Fruit fly (Drosophila melanogaster) whole organism: Measurements from ENCODE around the gene Gr22f.

ENCODE experiments used
- CG8478 ChIP-seq: fragments of >200 bp; optimal IDR thresholded peaks from 2 replicates; lab custom pipeline; 2018; ENCODE audit warnings: inconsistent platforms
- Dll ChIP-seq: fragments of >200 bp; optimal IDR thresholded peaks from 2 replicates; lab custom pipeline; 2017
- EcR ChIP-seq, 2 experiments: fragments of >200 bp; optimal IDR thresholded peaks; 2 replicates each; lab custom pipeline; 2017; ENCODE audit warnings: missing biosample characterization in 2 of 2, missing genetic modification characterization in 2 of 2, missing genetic modification reagents in 2 of 2
- pan ChIP-seq: fragments of >200 bp; optimal IDR thresholded peaks from 2 replicates; lab custom pipeline; 2017
- psq ChIP-seq: fragments of >200 bp; optimal IDR thresholded peaks from 2 replicates; lab custom pipeline; 2017
- usp ChIP-seq: fragments of >200 bp; optimal IDR thresholded peaks from 2 replicates; lab custom pipeline; 2017; ENCODE audit warnings: missing biosample characterization, missing genetic modification characterization, mixed read lengths

The Gr22f gene

dm6 chr2L:1740095-1740494 is 16.2 kb downstream of the Gr22f start:
- TF ChIP-seq EcR (GFP tag; optimal IDR thresholded peaks at IDR 0.05; lab: Kevin White, UChicago) (no peak), CG8478 (lab: Kevin White, UChicago) (no peak), pan (lab: Kevin White, UChicago) (no peak), usp (GFP tag; lab: Kevin White, UChicago) (no peak), Dll (lab: Kevin White, UChicago) (no peak), psq (lab: Kevin White, UChicago) (no peak)

- TF ChIP-seq Dll (lab: Kevin White, UChicago) (no peak), pan (lab: Kevin White, UChicago) (no peak), psq (lab: Kevin White, UChicago) (no peak), usp (GFP tag; lab: Kevin White, UChicago) (no peak), EcR (GFP tag; optimal IDR thresholded peaks at IDR 0.05; lab: Kevin White, UChicago) (no peak), CG8478 (lab: Kevin White, UChicago) (no peak)
Observed at dm6 chr2L:1738054-1738453, 18.2 kb downstream of the Gr22f start.

- TF ChIP-seq pan (lab: Kevin White, UChicago): peak; percentile 49
- no peak for TF ChIP-seq CG8478 (lab: Kevin White, UChicago)
- no peak for TF ChIP-seq Dll (lab: Kevin White, UChicago)
- TF ChIP-seq psq (lab: Kevin White, UChicago): no peak
Observed at dm6 chr2L:1737057-1737581, 19.1 kb downstream of the Gr22f start.

dm6 chr2L:1735133-1735532 is 21.1 kb downstream of the Gr22f start:
- TF ChIP-seq Dll (lab: Kevin White, UChicago) (no peak), psq (lab: Kevin White, UChicago) (no peak), pan (lab: Kevin White, UChicago) (no peak), usp (GFP tag; lab: Kevin White, UChicago) (no peak), EcR (GFP tag; optimal IDR thresholded peaks at IDR 0.05; lab: Kevin White, UChicago) (no peak), CG8478 (lab: Kevin White, UChicago) (no peak)

- TF ChIP-seq EcR (GFP tag; optimal IDR thresholded peaks at IDR 0.05; lab: Kevin White, UChicago) (peak in 1 of 2 experiments; percentile 53), psq (lab: Kevin White, UChicago) (no peak)
Observed at dm6 chr2L:1733155-1733813, 23.0 kb downstream of the Gr22f start.

- TF ChIP-seq usp (GFP tag; lab: Kevin White, UChicago) (no peak), EcR (GFP tag; optimal IDR thresholded peaks at IDR 0.05; lab: Kevin White, UChicago) (no peak), pan (lab: Kevin White, UChicago) (no peak), Dll (lab: Kevin White, UChicago) (no peak), psq (lab: Kevin White, UChicago) (no peak), CG8478 (lab: Kevin White, UChicago) (no peak)
Observed at dm6 chr2L:1732189-1732588, 24.1 kb downstream of the Gr22f start, which contains the start of the genes CG17652 and CG17646. Gene CG17652 (minus strand): TSS chr2L:1732356. Gene CG17646 (plus strand): TSS chr2L:1732524.

dm6 chr2L:1730914-1731313 is 25.3 kb downstream of the Gr22f start:
- TF ChIP-seq Dll (lab: Kevin White, UChicago) (no peak), psq (lab: Kevin White, UChicago) (no peak), pan (lab: Kevin White, UChicago) (no peak), EcR (GFP tag; optimal IDR thresholded peaks at IDR 0.05; lab: Kevin White, UChicago) (no peak), CG8478 (lab: Kevin White, UChicago) (no peak), usp (GFP tag; lab: Kevin White, UChicago) (no peak)

- TF ChIP-seq Dll (lab: Kevin White, UChicago): no peak
Observed at dm6 chr2L:1729607-1730011, 26.6 kb downstream of the Gr22f start, which contains the start of the genes Eno and CG31937. Gene Eno (minus strand): TSS chr2L:1729636. Gene CG31937 (plus strand): TSS chr2L:1729887.

dm6 chr2L:1728620-1728944 is 27.7 kb downstream of the Gr22f start, which contains the start of gene Rrp40:
Gene Rrp40 (plus strand): TSS chr2L:1728732.
- no peak for TF ChIP-seq Dll (lab: Kevin White, UChicago)
- no peak for TF ChIP-seq usp (GFP tag; lab: Kevin White, UChicago)
- TF ChIP-seq pan (lab: Kevin White, UChicago): no peak
- no peak for TF ChIP-seq EcR (GFP tag; optimal IDR thresholded peaks at IDR 0.05; lab: Kevin White, UChicago)
- no peak for TF ChIP-seq CG8478 (lab: Kevin White, UChicago)
- no peak for TF ChIP-seq psq (lab: Kevin White, UChicago)

dm6 chr2L:1727826-1728619 is 28.2 kb downstream of the Gr22f start:
- no peak for TF ChIP-seq psq (lab: Kevin White, UChicago)
- TF ChIP-seq CG8478 (lab: Kevin White, UChicago): no peak
- no peak for TF ChIP-seq usp (GFP tag; lab: Kevin White, UChicago)
- no peak for TF ChIP-seq pan (lab: Kevin White, UChicago)
- no peak for TF ChIP-seq EcR (GFP tag; optimal IDR thresholded peaks at IDR 0.05; lab: Kevin White, UChicago)
- no peak for TF ChIP-seq Dll (lab: Kevin White, UChicago)

dm6 chr2L:1727162-1727825 is 29.0 kb downstream of the Gr22f start:
- TF ChIP-seq EcR (GFP tag; optimal IDR thresholded peaks at IDR 0.05; lab: Kevin White, UChicago) (peak in 1 of 2 experiments; percentile 18), Dll (lab: Kevin White, UChicago) (no peak)
